Worm (Caenorhabditis elegans) whole organism, L1 larva: Measurements from ENCODE around the gene F23F1.5.

ENCODE experiments used
- blmp-1 ChIP-seq: fragments of 150-350 bp; optimal IDR thresholded peaks from 2 replicates; lab custom pipeline; 2014; ENCODE audit warnings: missing biosample characterization, missing genetic modification characterization
- ceh-63 ChIP-seq: fragments of 200-800 bp; sonication (Bioruptor generic); optimal IDR thresholded peaks from 2 replicates; lab custom pipeline; 2018; ENCODE audit warnings: mild to moderate bottlenecking, missing genetic modification characterization, missing compliant biosample characterization
- dpl-1 ChIP-seq, 3 experiments: fragments of 150-350 bp in 2 of 3; sonication (generic microtip) in 1 of 3; optimal IDR thresholded peaks; 2 replicates each; lab custom pipeline; 2014 to 2017; ENCODE audit warnings: missing biosample characterization in 3 of 3, missing genetic modification characterization in 3 of 3, missing genetic modification reagents in 3 of 3
- efl-1 ChIP-seq, 4 experiments: fragments of 150-350 bp; optimal IDR thresholded peaks in 3 of 4; peaks in 1 of 4; 1 replicate in 1 of 4; 2 replicates in 3 of 4; lab custom pipeline; 2014; ENCODE audit warnings: missing biosample characterization in 2 of 4, missing genetic modification characterization in 2 of 4, missing genetic modification reagents in 2 of 4
- elt-2 ChIP-seq: sonication (generic microtip); optimal IDR thresholded peaks from 2 replicates; lab custom pipeline; 2016; ENCODE audit warnings: missing genetic modification characterization, mild to moderate bottlenecking, inconsistent platforms, missing compliant biosample characterization, missing genetic modification reagents
- fkh-10 ChIP-seq: sonication (generic microtip); optimal IDR thresholded peaks from 2 replicates; lab custom pipeline; 2017; ENCODE audit warnings: missing biosample characterization, missing genetic modification reagents, missing genetic modification characterization
- fkh-8 ChIP-seq: sonication (generic microtip); optimal IDR thresholded peaks from 2 replicates; lab custom pipeline; 2016; ENCODE audit warnings: mild to moderate bottlenecking, missing genetic modification characterization, missing compliant biosample characterization
- irx-1 ChIP-seq: sonication (generic microtip); optimal IDR thresholded peaks from 2 replicates; lab custom pipeline; 2016; ENCODE audit warnings: missing genetic modification characterization, missing compliant biosample characterization
- lin-14 ChIP-seq: fragments of 200-800 bp; sonication (Bioruptor generic); optimal IDR thresholded peaks from 2 replicates; lab custom pipeline; 2018; ENCODE audit warnings: mild to moderate bottlenecking, missing genetic modification characterization, moderate library complexity, missing compliant biosample characterization
- lin-15B ChIP-seq: fragments of 150-350 bp; sonication (generic microtip); optimal IDR thresholded peaks from 3 replicates; lab custom pipeline; 2014; ENCODE audit warnings: missing biosample characterization, missing genetic modification characterization
- lin-39 ChIP-seq: fragments of 150-350 bp; optimal IDR thresholded peaks from 2 replicates; lab custom pipeline; 2014; ENCODE audit warnings: missing biosample characterization, missing genetic modification reagents, missing genetic modification characterization
- mep-1 ChIP-seq: fragments of 150-350 bp; optimal IDR thresholded peaks from 2 replicates; lab custom pipeline; 2014; ENCODE audit warnings: missing biosample characterization, missing genetic modification characterization
- nhr-11 ChIP-seq: fragments of 150-350 bp; optimal IDR thresholded peaks from 2 replicates; lab custom pipeline; 2014; ENCODE audit warnings: missing biosample characterization, missing genetic modification characterization
- nhr-71 ChIP-seq: sonication (generic microtip); optimal IDR thresholded peaks from 2 replicates; lab custom pipeline; 2016; ENCODE audit warnings: mild to moderate bottlenecking, missing genetic modification characterization, moderate library complexity, missing compliant biosample characterization
- rnt-1 ChIP-seq: sonication (generic microtip); optimal IDR thresholded peaks from 2 replicates; lab custom pipeline; 2016; ENCODE audit warnings: mild to moderate bottlenecking, missing genetic modification characterization, moderate library complexity, missing compliant biosample characterization
- unc-130 ChIP-seq: fragments of 150-350 bp; optimal IDR thresholded peaks from 2 replicates; lab custom pipeline; 2017; ENCODE audit warnings: missing biosample characterization, missing genetic modification characterization, inconsistent platforms
- unc-98 ChIP-seq: fragments of 200-800 bp; sonication (Bioruptor generic); IDR thresholded peaks from 2 replicates; pipeline ENCODE4 v1.3.6; 2022; ENCODE audit warnings: missing genetic modification characterization, missing compliant biosample characterization

The F23F1.5 gene

DNA sequence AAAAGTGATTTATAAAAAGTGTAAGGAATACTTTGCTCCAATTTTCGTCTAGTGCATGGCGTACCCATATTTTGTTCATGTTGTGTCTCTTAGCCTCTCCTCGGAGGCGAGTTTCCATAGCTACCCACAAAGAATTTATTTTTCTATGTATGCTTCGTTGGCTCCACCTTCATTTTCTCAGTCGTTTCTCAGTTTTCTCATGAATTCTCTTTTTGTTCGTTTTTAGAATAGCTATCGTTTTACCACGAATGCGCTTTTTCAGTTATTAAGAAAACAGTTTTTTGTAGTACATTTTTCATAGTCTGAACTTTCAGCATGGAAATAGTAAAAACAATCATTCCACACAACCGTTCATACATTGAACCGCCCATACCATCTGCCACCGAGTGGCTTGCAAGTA lies 25.0 kb downstream of the F23F1.5 start, which contains the start of gene osta-1:
osta-1 (plus strand) TSS at position 309 of the 400 bp plus-strand sequence.
- TF ChIP-seq nhr-11 (tag; lab: Kevin White, UChicago) (peak; percentile 45), lin-15B (tag; lab: Kevin White, UChicago) (no peak), fkh-8 (tag; lab: Kevin White, UChicago) (peak; percentile 86), nhr-71 (tag; lab: Kevin White, UChicago) (peak; percentile 46), blmp-1 (tag; lab: Kevin White, UChicago) (no peak), fkh-10 (GFP tag; lab: Kevin White, UChicago) (no peak)

DNA sequence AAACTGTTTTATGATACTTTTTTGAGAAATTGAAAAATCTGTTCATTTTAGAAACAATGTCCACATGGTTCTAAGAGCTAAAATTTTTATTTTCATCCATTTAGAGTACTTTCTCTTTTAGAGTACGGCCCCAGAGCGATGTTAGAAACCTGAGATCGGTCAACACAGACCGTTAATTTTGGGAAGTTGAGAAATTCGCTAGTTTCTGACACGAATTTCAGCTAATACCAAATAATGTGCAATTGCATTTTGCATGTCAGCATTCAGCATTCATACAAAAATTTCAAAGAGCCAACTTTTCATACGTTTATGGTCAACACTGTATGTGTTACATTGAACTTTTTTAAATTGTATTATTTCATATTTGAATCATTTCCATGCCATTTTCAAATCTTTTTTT lies 26.6 kb downstream of the F23F1.5 start:
- TF ChIP-seq efl-1 (optimal IDR thresholded peaks at IDR 0.05; lab: Kevin White, UChicago) = no peak
- peak in 1 of 2 experiments; percentile 82 for TF ChIP-seq efl-1 (GFP tag; optimal IDR thresholded peaks at IDR 0.05 in 1 of 2; lab: Kevin White, UChicago)
- no peak for TF ChIP-seq irx-1 (tag; lab: Kevin White, UChicago)

DNA sequence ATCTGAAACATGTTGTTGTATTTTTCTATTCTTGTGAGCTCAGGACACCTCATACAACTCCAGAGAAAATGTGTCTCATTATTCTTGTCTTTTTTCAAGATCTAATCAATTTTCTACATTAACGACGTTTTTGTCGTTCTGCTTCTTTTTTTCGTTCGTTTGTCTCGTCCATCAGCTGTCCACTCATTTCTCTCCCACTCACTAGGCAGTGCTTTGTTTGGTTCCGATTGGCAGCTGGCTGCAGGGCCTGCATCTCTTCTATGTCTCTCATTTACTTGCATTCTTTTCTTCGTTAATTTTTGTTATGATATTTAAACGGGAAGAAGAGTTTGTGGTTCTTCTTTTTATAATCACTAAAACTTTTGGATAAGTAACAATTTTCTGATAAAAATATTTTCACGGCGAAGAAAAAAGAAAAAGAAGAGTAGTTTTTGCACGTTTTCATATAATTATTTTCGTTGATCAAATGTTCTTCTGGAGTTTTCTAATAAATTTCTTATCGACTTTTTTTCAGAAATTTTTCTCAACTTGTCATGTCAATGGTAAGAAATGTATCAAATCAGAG lies 30.0 kb downstream of the F23F1.5 start, which contains the start of gene 2L52.1:
2L52.1 (plus strand) TSS at position 515 of the 565 bp plus-strand sequence.
- TF ChIP-seq mep-1 (tag; lab: Kevin White, UChicago) (peak; percentile 26), blmp-1 (tag; lab: Kevin White, UChicago) (peak; percentile 48), unc-98 (GFP tag; lab: Robert Waterston, UW) (no peak), rnt-1 (tag; lab: Kevin White, UChicago) (peak; percentile 6), elt-2 (tag; lab: Kevin White, UChicago) (no peak)
- TF ChIP-seq, all 84 proteins: peak for 3

DNA sequence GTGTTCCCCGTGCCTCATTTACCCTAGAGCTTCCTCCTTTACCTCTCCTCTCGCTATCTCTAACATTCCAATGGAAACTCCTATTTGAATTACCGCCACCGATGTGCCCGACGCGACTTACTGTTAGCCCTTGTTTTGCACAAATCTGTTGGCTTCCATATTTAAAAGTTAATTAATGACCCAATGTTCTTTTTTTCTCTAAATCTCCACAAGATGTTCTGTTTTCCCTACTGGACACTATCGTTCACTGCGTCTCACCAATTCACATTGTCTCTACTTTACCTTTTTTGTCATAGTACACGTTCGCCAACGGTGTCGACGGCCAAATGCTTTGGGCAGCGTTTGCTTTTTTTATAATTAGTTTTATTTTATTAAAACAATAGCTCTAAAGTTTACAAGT lies 30.8 kb downstream of the F23F1.5 start:
- TF ChIP-seq lin-14 = peak; percentile 43
- TF ChIP-seq dpl-1 (GFP tag; optimal IDR thresholded peaks at IDR 0.05; lab: Kevin White, UChicago) = peak in 1 of 3 experiments; percentile 1
- no peak for TF ChIP-seq lin-39 (tag; lab: Kevin White, UChicago)
- TF ChIP-seq unc-130 = no peak
- peak; percentile 34 for TF ChIP-seq blmp-1 (tag; lab: Kevin White, UChicago)
- peak; percentile 26 for TF ChIP-seq mep-1 (tag; lab: Kevin White, UChicago)
- TF ChIP-seq ceh-63 (GFP tag; lab: Kevin White, UChicago) = no peak
- peak in 1 of 2 experiments; percentile 0 for TF ChIP-seq efl-1 (optimal IDR thresholded peaks at IDR 0.05; lab: Kevin White, UChicago)
- TF ChIP-seq efl-1 (GFP tag; optimal IDR thresholded peaks at IDR 0.05 in 1 of 2; lab: Kevin White, UChicago) = peak in 1 of 2 experiments; percentile 29
- TF ChIP-seq nhr-11 (tag; lab: Kevin White, UChicago) = no peak
